Worm (Caenorhabditis elegans) whole organism, midembryonic: ENCODE data around the gene Y17G7B.17.

ENCODE experiments used
- cog-1 ChIP-seq: sonication (generic microtip); optimal IDR thresholded peaks from 2 replicates; lab custom pipeline; 2016; ENCODE audit warnings: missing genetic modification characterization, missing compliant biosample characterization
- flt-1 ChIP-seq: fragments of 200-800 bp; sonication (Bioruptor generic); IDR thresholded peaks from 2 replicates; pipeline ENCODE4 v1.3.6; 2022; ENCODE audit warnings: missing genetic modification characterization, missing compliant biosample characterization
- med-1 ChIP-seq: sonication (generic microtip); optimal IDR thresholded peaks from 2 replicates; lab custom pipeline; 2017; ENCODE audit warnings: missing genetic modification characterization, mild to moderate bottlenecking, missing compliant biosample characterization, antibody characterized with exemption, missing genetic modification reagents; ENCODE audit not compliant: insufficient read depth
- ref-1 ChIP-seq: fragments of 200-800 bp; sonication (Bioruptor generic); conservative IDR thresholded peaks from 2 replicates; pipeline ENCODE4 v1.3.6; 2022; ENCODE audit warnings: missing genetic modification reagents, missing genetic modification characterization, missing compliant biosample characterization

- no peak for TF ChIP-seq ref-1 (GFP tag; lab: Robert Waterston, UW)
- TF ChIP-seq cog-1 = no peak
- no peak for TF ChIP-seq flt-1 (GFP tag; lab: Robert Waterston, UW)
- no peak for TF ChIP-seq med-1 (GFP tag; lab: Kevin White, UChicago)
Observed at ce11 chrII:12071243-12071642, 28.5 kb downstream of the Y17G7B.17 start.
